Worm (Caenorhabditis elegans): ENCODE data around the gene hlh-33.

The hlh-33 gene

ce11 chrIII:1900406-1900805 lies 45.2 kb downstream of the hlh-33 start:
- peak in 1 of 2 experiments; percentile 50 for TF ChIP-seq lsy-2 (tag; optimal IDR thresholded peaks at IDR 0.05)
- TF ChIP-seq lin-13 (GFP tag; optimal IDR thresholded peaks at IDR 0.05) = peak; percentile 63

ce11 chrIII:1903966-1904365 lies 48.8 kb downstream of the hlh-33 start:
- TF ChIP-seq C34F6.9 (tag; optimal IDR thresholded peaks at IDR 0.05) = no peak
- no peak for TF ChIP-seq peb-1 (tag; optimal IDR thresholded peaks at IDR 0.05)
- TF ChIP-seq dmd-4 (tag; optimal IDR thresholded peaks at IDR 0.05) = no peak
- no peak for TF ChIP-seq blmp-1 (tag; optimal IDR thresholded peaks at IDR 0.05; ENCODE audit: insufficient read depth)
- TF ChIP-seq sma-9 (GFP tag; optimal IDR thresholded peaks at IDR 0.05) = no peak
- no peak for TF ChIP-seq sma-9 (tag; optimal IDR thresholded peaks at IDR 0.05)
- TF ChIP-seq fos-1 (tag; optimal IDR thresholded peaks at IDR 0.05) = no peak
- TF ChIP-seq ama-1 (optimal IDR thresholded peaks at IDR 0.05) = no peak
- no peak for TF ChIP-seq unc-62 (GFP tag; optimal IDR thresholded peaks at IDR 0.05)
- TF ChIP-seq skn-1 (tag; optimal IDR thresholded peaks at IDR 0.05) = no peak
- no peak for TF ChIP-seq mdl-1 (tag; optimal IDR thresholded peaks at IDR 0.05)
- no peak for TF ChIP-seq ztf-11 (tag; optimal IDR thresholded peaks at IDR 0.05)

- peak; percentile 5 for TF ChIP-seq fos-1 (tag; optimal IDR thresholded peaks at IDR 0.05)
- TF ChIP-seq unc-55 (GFP tag; optimal IDR thresholded peaks at IDR 0.05) = peak; percentile 91
- peak; percentile 70 for TF ChIP-seq gmeb-1 (tag; optimal IDR thresholded peaks at IDR 0.05)
- peak; percentile 74 for TF ChIP-seq C34F6.9 (tag; optimal IDR thresholded peaks at IDR 0.05)
- no peak for TF ChIP-seq nhr-11 (tag; optimal IDR thresholded peaks at IDR 0.05)
- TF ChIP-seq nhr-25 (tag; optimal IDR thresholded peaks at IDR 0.05) = peak; percentile 18
- peak in 1 of 2 experiments; percentile 86 for TF ChIP-seq lsy-2 (tag; optimal IDR thresholded peaks at IDR 0.05)
- TF ChIP-seq egl-27 (tag; optimal IDR thresholded peaks at IDR 0.05) = no peak
- TF ChIP-seq elt-1 (tag; optimal IDR thresholded peaks at IDR 0.05) = no peak
- TF ChIP-seq nhr-237 (tag; optimal IDR thresholded peaks at IDR 0.05) = no peak
- TF ChIP-seq sem-4 (tag; optimal IDR thresholded peaks at IDR 0.05) = peak; percentile 32
- TF ChIP-seq mbf-1 (tag; optimal IDR thresholded peaks at IDR 0.05) = no peak
- no peak for TF ChIP-seq ztf-1 (GFP tag; conservative IDR thresholded peaks at IDR 0.05)
- TF ChIP-seq crh-2 (tag; optimal IDR thresholded peaks at IDR 0.05) = peak; percentile 37
- TF ChIP-seq lin-13 (GFP tag; optimal IDR thresholded peaks at IDR 0.05) = peak; percentile 71
- TF ChIP-seq F13H6.1 (tag; optimal IDR thresholded peaks at IDR 0.05) = peak; percentile 43
- TF ChIP-seq nhr-21 (tag; optimal IDR thresholded peaks at IDR 0.05) = no peak
These were observed 50.4 kb downstream of the hlh-33 start, which contains the start of the genes B0524.6 and pqn-41 for ce11 chrIII:1905589-1905988. B0524.6 (minus strand) TSS chrIII:1905640. pqn-41 (plus strand) TSS chrIII:1905958.
